Fruit fly (Drosophila melanogaster) Kc167 (cell line): ENCODE results near the gene CG31637.

Experiments
- Myc ChIP-seq: fragments of >200 bp; optimal IDR thresholded peaks from 2 replicates; lab custom pipeline; 2017; ENCODE audit warnings: missing external identifiers
- Sin3A ChIP-seq: fragments of >200 bp; optimal IDR thresholded peaks from 2 replicates; lab custom pipeline; 2018; ENCODE audit warnings: missing external identifiers
- h ChIP-seq: fragments of >200 bp; optimal IDR thresholded peaks from 3 replicates; lab custom pipeline; 2018; ENCODE audit warnings: missing external identifiers
- insv ChIP-seq: fragments of >200 bp; optimal IDR thresholded peaks from 3 replicates; lab custom pipeline; 2018; ENCODE audit warnings: missing external identifiers
- psq ChIP-seq: fragments of >200 bp; optimal IDR thresholded peaks from 2 replicates; lab custom pipeline; 2017; ENCODE audit warnings: missing external identifiers
- ttk ChIP-seq: sonication (Bioruptor generic); optimal IDR thresholded peaks from 2 replicates; lab custom pipeline; 2017; ENCODE audit warnings: missing external identifiers

CG31637 gene

dm6 chr2L:6553041-6553796 is 54.8 kb downstream of the CG31637 start:
- no peak for TF ChIP-seq psq (lab: Kevin White, UChicago)
- TF ChIP-seq ttk (lab: Kevin White, UChicago) = no peak
- no peak for TF ChIP-seq Myc (lab: Kevin White, UChicago)
- no peak for TF ChIP-seq h (lab: Kevin White, UChicago)
- no peak for TF ChIP-seq Sin3A (lab: Kevin White, UChicago)
- no peak for TF ChIP-seq insv

- TF ChIP-seq psq (lab: Kevin White, UChicago) (no peak), Sin3A (lab: Kevin White, UChicago) (no peak), h (lab: Kevin White, UChicago) (no peak), Myc (lab: Kevin White, UChicago) (no peak), ttk (lab: Kevin White, UChicago) (no peak), insv (no peak)
Observed at dm6 chr2L:6553797-6554188, 55.3 kb downstream of the CG31637 start.

- TF ChIP-seq h (lab: Kevin White, UChicago) = no peak
- no peak for TF ChIP-seq ttk (lab: Kevin White, UChicago)
- no peak for TF ChIP-seq Myc (lab: Kevin White, UChicago)
Observed at dm6 chr2L:6557429-6558384, 59.3 kb downstream of the CG31637 start, which contains the start of the genes IFT52 and COX5B. Gene IFT52, minus strand, starts transcription at chr2L:6557502. Gene COX5B, plus strand, starts transcription at chr2L:6557800.

- no peak for TF ChIP-seq h (lab: Kevin White, UChicago)
- TF ChIP-seq ttk (lab: Kevin White, UChicago) = no peak
- no peak for TF ChIP-seq psq (lab: Kevin White, UChicago)
- no peak for TF ChIP-seq Sin3A (lab: Kevin White, UChicago)
- TF ChIP-seq Myc (lab: Kevin White, UChicago) = no peak
- no peak for TF ChIP-seq insv
Observed at dm6 chr2L:6559131-6559530, 60.7 kb downstream of the CG31637 start, which contains the start of gene COX5BL. Gene COX5BL, plus strand, starts transcription at chr2L:6559431.

DNA sequence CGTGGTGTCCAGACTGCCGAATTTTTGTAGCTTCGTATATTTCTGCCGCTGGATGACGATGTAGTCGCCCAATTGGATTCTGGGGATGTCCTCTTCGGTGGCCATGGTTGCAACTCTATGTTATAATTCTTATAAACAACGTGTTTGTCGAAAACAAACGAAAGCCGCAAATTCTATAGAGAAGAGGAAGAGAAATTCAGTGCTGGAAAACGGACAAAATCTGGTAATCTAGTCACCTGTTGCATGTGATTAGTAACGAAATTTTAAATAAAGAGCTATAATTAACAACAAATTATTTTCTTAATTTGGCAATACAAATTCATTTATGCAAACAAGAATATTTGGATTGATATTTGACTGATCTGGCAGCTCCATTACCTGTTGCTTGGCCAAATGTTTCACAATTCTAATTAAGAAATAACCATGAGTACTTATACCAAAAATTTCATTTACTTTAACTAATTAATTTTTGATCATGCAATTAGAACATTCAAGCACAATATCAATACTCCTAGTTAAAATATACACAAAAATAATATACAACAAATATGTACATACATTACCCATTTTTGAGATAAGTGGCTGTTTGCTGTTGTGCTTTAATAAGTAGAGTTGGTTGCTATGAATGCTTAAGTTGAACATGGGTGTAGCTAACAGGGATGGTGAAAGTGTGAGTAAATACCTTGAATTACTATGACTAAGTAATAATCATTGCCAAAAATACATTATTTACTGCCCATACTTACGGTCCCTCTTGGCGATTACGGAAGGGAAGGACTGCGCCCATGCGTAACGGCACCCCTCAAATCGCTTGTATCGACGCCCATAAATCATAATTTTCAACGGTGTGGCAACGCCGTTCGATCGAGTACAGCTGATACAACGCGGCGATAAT is 63.3 kb downstream of the CG31637 start, which contains the start of the genes Trmt6 and Ent2:
Gene Trmt6, minus strand, starts transcription at position 827 of the 895 bp plus-strand sequence.
Gene Ent2, plus strand, starts transcription at position 863 of the 895 bp plus-strand sequence.
- no peak for TF ChIP-seq ttk (lab: Kevin White, UChicago)
- no peak for TF ChIP-seq h (lab: Kevin White, UChicago)
- TF ChIP-seq psq (lab: Kevin White, UChicago) = no peak
- TF ChIP-seq insv = no peak
- TF ChIP-seq Sin3A (lab: Kevin White, UChicago) = no peak
- no peak for TF ChIP-seq Myc (lab: Kevin White, UChicago)

- TF ChIP-seq psq (lab: Kevin White, UChicago) (no peak), Myc (lab: Kevin White, UChicago) (no peak), insv (no peak), h (lab: Kevin White, UChicago) (no peak), Sin3A (lab: Kevin White, UChicago) (no peak), ttk (lab: Kevin White, UChicago) (no peak)
Observed at dm6 chr2L:6562358-6562687, 63.9 kb downstream of the CG31637 start.

DNA sequence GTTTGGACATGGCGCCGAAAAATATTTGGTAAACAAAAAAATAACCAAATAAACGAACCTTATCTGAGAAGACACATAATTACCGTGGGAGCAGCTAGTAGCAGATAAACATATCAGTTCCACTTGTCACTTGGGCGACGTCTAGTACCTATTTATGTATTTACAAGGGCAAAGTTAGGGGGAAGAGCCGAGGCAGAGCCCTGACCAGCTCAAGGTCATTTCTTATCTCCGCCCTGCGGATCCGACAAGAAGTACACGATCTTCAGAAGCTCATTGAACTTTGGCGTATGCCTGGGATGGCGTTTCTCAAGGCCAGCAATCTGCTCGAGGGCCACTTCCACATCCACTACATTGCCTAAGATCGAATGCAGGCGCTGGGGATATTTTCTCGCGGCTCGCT is 66.5 kb downstream of the CG31637 start:
- no peak for TF ChIP-seq ttk (lab: Kevin White, UChicago)
- no peak for TF ChIP-seq psq (lab: Kevin White, UChicago)
- no peak for TF ChIP-seq h (lab: Kevin White, UChicago)

DNA sequence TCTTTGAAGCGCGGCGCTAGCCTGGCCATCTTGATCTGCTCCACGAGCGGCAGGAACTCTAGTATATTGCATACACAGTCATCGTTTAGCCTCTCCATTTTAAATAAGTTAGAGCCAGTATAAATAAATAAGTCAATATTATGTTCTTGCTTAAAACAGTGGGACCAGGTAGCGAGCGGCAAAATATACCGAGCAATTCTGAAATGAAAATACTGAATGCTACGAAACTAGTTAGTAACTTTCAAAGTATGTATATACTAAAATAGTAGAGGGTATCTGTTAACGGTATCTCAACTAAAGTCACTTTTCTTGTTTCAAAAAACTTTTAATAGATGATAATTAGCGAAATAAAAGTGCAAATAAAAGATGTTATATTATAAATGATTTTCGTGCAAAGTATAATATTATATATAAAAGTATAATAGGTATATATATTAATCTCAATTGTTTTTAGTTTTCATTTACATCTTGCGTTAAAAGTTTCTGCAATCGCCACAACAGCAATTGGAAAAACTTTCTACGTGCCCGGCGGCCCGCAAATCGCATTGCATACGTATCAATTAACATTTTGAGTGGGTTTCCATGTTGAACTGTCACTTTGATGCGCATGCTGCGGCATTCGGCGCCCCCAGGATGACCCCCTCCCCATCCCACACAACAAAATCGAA is 67.7 kb downstream of the CG31637 start, which contains the start of gene CG13766:
Gene CG13766, minus strand, starts transcription at position 162 of the 668 bp plus-strand sequence.
- TF ChIP-seq Myc (lab: Kevin White, UChicago) (no peak), insv (no peak), ttk (lab: Kevin White, UChicago) (no peak), h (lab: Kevin White, UChicago) (no peak), Sin3A (lab: Kevin White, UChicago) (no peak), psq (lab: Kevin White, UChicago) (no peak)
